Worm (Caenorhabditis elegans): ENCODE data around the gene F02C9.1.

ce11 chrV:3151862-3152261, 13.4 kb downstream of the F02C9.1 start, which contains the start of gene srab-6:
- no peak for TF ChIP-seq hlh-30 (tag; optimal IDR thresholded peaks at IDR 0.05; ENCODE audit: insufficient read depth)
- no peak for TF ChIP-seq odd-2 (tag; optimal IDR thresholded peaks at IDR 0.05)
- no peak for TF ChIP-seq unc-42 (tag; optimal IDR thresholded peaks at IDR 0.05)
- TF ChIP-seq tbx-7 (tag; optimal IDR thresholded peaks at IDR 0.05), result no peak
- TF ChIP-seq F13H6.1 (tag; optimal IDR thresholded peaks at IDR 0.05), result no peak
- TF ChIP-seq ama-1 (optimal IDR thresholded peaks at IDR 0.05), result no peak
